Worm (Caenorhabditis elegans): ENCODE measurements around the gene rif-1.2.
A peak's percentile ranks its signal among the peaks of the same experiment; 100 is the strongest.

The rif-1.2 gene

DNA sequence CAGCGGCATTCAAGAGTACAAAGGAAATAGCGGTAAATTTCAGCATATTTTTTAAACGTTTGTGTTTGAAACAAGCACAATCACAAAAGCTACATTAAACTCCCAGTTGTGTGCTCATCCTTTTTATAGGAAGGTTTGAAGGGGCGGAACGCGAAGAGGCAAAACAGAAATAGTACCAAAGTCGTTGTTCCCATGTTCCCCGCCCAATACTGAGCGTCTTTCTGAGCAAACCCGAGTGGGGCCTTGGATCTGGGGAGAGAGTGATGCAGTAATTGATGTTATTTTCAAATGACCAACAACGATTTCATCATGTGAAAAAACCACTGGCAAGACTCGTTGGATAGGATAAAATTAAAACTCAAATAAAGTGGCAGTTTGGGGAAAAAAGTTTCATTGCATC, 29.9 kb downstream of the rif-1.2 start, which contains the start of gene zig-2:
Gene zig-2, minus strand, starts transcription at position 101 of the 400 bp plus-strand sequence.
- no peak for TF ChIP-seq fos-1 (tag; optimal IDR thresholded peaks at IDR 0.05)
- TF ChIP-seq C34F6.9 (tag; optimal IDR thresholded peaks at IDR 0.05): no peak

DNA sequence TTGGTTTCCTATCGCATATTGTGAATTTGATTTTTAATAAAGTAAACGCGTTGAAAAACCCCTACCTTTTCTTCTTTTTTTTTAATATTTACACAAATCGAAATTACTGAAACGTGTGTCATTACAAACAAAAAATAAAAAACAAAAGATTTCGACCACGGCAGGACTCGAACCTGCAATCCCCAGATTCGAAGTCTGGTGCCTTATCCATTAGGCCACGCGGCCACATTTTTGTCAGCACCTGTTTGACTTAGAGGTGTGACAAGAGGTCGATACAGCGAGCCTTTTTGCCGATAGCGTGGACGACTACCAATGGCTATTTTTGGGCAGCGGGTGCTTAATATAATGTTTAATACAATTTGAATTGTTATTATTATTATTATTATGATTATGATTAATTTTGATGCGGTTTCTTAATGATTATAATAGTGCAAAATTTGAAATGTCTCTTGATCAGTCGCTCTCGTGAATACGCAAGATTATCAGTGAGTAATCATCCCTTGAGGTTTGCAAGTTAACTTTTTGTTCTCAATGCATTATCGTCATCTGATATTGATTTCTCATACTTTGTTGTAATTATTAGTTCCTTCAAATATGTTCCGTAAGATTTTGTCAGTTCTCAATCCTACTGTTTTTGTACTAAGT, 33.3 kb downstream of the rif-1.2 start, which contains the start of gene srd-44:
Gene srd-44, plus strand, starts transcription at position 595 of the 645 bp plus-strand sequence.
- no peak for TF ChIP-seq lin-39 (tag; optimal IDR thresholded peaks at IDR 0.05)
- TF ChIP-seq peb-1 (tag; optimal IDR thresholded peaks at IDR 0.05): no peak
- TF ChIP-seq ceh-16 (tag; optimal IDR thresholded peaks at IDR 0.05): no peak
- TF ChIP-seq nhr-129 (tag; optimal IDR thresholded peaks at IDR 0.05): no peak
- no peak for TF ChIP-seq R02D3.7 (tag; optimal IDR thresholded peaks at IDR 0.05)
- no peak for TF ChIP-seq unc-55 (GFP tag; optimal IDR thresholded peaks at IDR 0.05)
- no peak for TF ChIP-seq ZK546.5 (tag; optimal IDR thresholded peaks at IDR 0.05)
- peak; percentile 21 for TF ChIP-seq crh-2 (tag; optimal IDR thresholded peaks at IDR 0.05)
- TF ChIP-seq egl-27 (tag; optimal IDR thresholded peaks at IDR 0.05): no peak
- TF ChIP-seq elt-3 (tag; optimal IDR thresholded peaks at IDR 0.05): no peak
- TF ChIP-seq ztf-11 (tag; optimal IDR thresholded peaks at IDR 0.05): no peak
- no peak for TF ChIP-seq gmeb-1 (tag; optimal IDR thresholded peaks at IDR 0.05)
- TF ChIP-seq nhr-25 (tag; optimal IDR thresholded peaks at IDR 0.05): no peak
- TF ChIP-seq nhr-12 (tag; optimal IDR thresholded peaks at IDR 0.05): no peak
- no peak for TF ChIP-seq ztf-4 (tag; optimal IDR thresholded peaks at IDR 0.05)
- no peak for TF ChIP-seq alr-1 (tag; optimal IDR thresholded peaks at IDR 0.05)
- TF ChIP-seq mbf-1 (tag; optimal IDR thresholded peaks at IDR 0.05): no peak
- TF ChIP-seq nhr-11 (tag; optimal IDR thresholded peaks at IDR 0.05): no peak
- TF ChIP-seq lsy-2 (tag; optimal IDR thresholded peaks at IDR 0.05): no peak
- no peak for TF ChIP-seq lin-11 (tag; optimal IDR thresholded peaks at IDR 0.05)
- TF ChIP-seq unc-39 (tag; optimal IDR thresholded peaks at IDR 0.05): no peak
- no peak for TF ChIP-seq nhr-237 (tag; optimal IDR thresholded peaks at IDR 0.05)
- TF ChIP-seq sma-3 (GFP tag; optimal IDR thresholded peaks at IDR 0.05): peak; percentile 17
- TF ChIP-seq mab-5 (tag; optimal IDR thresholded peaks at IDR 0.05): no peak
- TF ChIP-seq F13H6.1 (tag; optimal IDR thresholded peaks at IDR 0.05): no peak
- TF ChIP-seq blmp-1 (tag; optimal IDR thresholded peaks at IDR 0.05; ENCODE audit: insufficient read depth): no peak
- TF ChIP-seq zag-1 (tag; optimal IDR thresholded peaks at IDR 0.05): no peak
- TF ChIP-seq ama-1 (optimal IDR thresholded peaks at IDR 0.05): no peak
- no peak for TF ChIP-seq skn-1 (tag; optimal IDR thresholded peaks at IDR 0.05)
- TF ChIP-seq fos-1 (tag; optimal IDR thresholded peaks at IDR 0.05): peak; percentile 25
- no peak for TF ChIP-seq Y55F3AM.14 (GFP tag; optimal IDR thresholded peaks at IDR 0.05)
- TF ChIP-seq nhr-21 (tag; optimal IDR thresholded peaks at IDR 0.05): peak; percentile 18
- no peak for TF ChIP-seq C34F6.9 (tag; optimal IDR thresholded peaks at IDR 0.05)
- no peak for TF ChIP-seq dmd-4 (tag; optimal IDR thresholded peaks at IDR 0.05)

ce11 chrX:12335808-12336207, 35.4 kb downstream of the rif-1.2 start, which contains the start of gene srd-48:
srd-48 (plus strand) TSS chrX:12336108.
- no peak for TF ChIP-seq Y55F3AM.14 (GFP tag; optimal IDR thresholded peaks at IDR 0.05)
- TF ChIP-seq nhr-77 (tag; optimal IDR thresholded peaks at IDR 0.05): no peak
- TF ChIP-seq unc-62 (GFP tag; optimal IDR thresholded peaks at IDR 0.05): no peak
- no peak for TF ChIP-seq nhr-11 (tag; optimal IDR thresholded peaks at IDR 0.05)
- TF ChIP-seq fos-1 (tag; optimal IDR thresholded peaks at IDR 0.05): no peak
- TF ChIP-seq nhr-25 (tag; optimal IDR thresholded peaks at IDR 0.05): no peak
- no peak for TF ChIP-seq mdl-1 (tag; optimal IDR thresholded peaks at IDR 0.05)
- no peak for TF ChIP-seq ztf-4 (tag; optimal IDR thresholded peaks at IDR 0.05)
- TF ChIP-seq nhr-12 (tag; optimal IDR thresholded peaks at IDR 0.05): no peak
- no peak for TF ChIP-seq F13H6.1 (tag; optimal IDR thresholded peaks at IDR 0.05)
- no peak for TF ChIP-seq nhr-6 (tag; optimal IDR thresholded peaks at IDR 0.05)
- no peak for TF ChIP-seq dmd-4 (tag; optimal IDR thresholded peaks at IDR 0.05)
- TF ChIP-seq mbf-1 (tag; optimal IDR thresholded peaks at IDR 0.05): no peak
- TF ChIP-seq alr-1 (tag; optimal IDR thresholded peaks at IDR 0.05): no peak
- no peak for TF ChIP-seq sma-9 (GFP tag; optimal IDR thresholded peaks at IDR 0.05)
- no peak for TF ChIP-seq sma-9 (tag; optimal IDR thresholded peaks at IDR 0.05)
- no peak for TF ChIP-seq R02D3.7 (tag; optimal IDR thresholded peaks at IDR 0.05)
- TF ChIP-seq nhr-10 (tag; optimal IDR thresholded peaks at IDR 0.05): no peak
- no peak for TF ChIP-seq lsy-2 (tag; optimal IDR thresholded peaks at IDR 0.05)
- no peak for TF ChIP-seq nhr-21 (tag; optimal IDR thresholded peaks at IDR 0.05)
- no peak for TF ChIP-seq aly-2 (tag; optimal IDR thresholded peaks at IDR 0.05)
